Worm (Caenorhabditis elegans) whole organism, late embryonic: ENCODE results near the gene thn-1.

Source experiments
- F13H6.1 ChIP-seq: sonication (generic microtip); optimal IDR thresholded peaks from 2 replicates; lab custom pipeline; 2016; ENCODE audit warnings: missing genetic modification characterization, missing compliant biosample characterization
- K09A11.1 ChIP-seq: sonication (generic microtip); optimal IDR thresholded peaks from 2 replicates; lab custom pipeline; 2017; ENCODE audit warnings: antibody characterized with exemption, mild to moderate bottlenecking, missing genetic modification characterization, missing compliant biosample characterization; ENCODE audit not compliant: insufficient read depth
- ahr-1 ChIP-seq: sonication (generic microtip); optimal IDR thresholded peaks from 2 replicates; lab custom pipeline; 2016; ENCODE audit warnings: missing genetic modification characterization, missing compliant biosample characterization
- ceh-2 ChIP-seq: sonication (generic microtip); optimal IDR thresholded peaks from 2 replicates; lab custom pipeline; 2016; ENCODE audit warnings: missing genotype, missing genetic modification characterization, missing compliant biosample characterization
- ceh-22 ChIP-seq: sonication (generic microtip); optimal IDR thresholded peaks from 2 replicates; lab custom pipeline; 2017; ENCODE audit warnings: missing biosample characterization, missing genetic modification characterization
- ceh-24 ChIP-seq: sonication (generic microtip); optimal IDR thresholded peaks from 2 replicates; lab custom pipeline; 2016; ENCODE audit warnings: mild to moderate bottlenecking, missing genetic modification characterization, missing compliant biosample characterization
- ceh-30 ChIP-seq: fragments of 150-350 bp; optimal IDR thresholded peaks from 2 replicates; lab custom pipeline; 2014; ENCODE audit warnings: missing biosample characterization, missing genetic modification characterization
- ceh-31 ChIP-seq: sonication (generic microtip); optimal IDR thresholded peaks from 2 replicates; lab custom pipeline; 2016; ENCODE audit warnings: missing genetic modification characterization, missing compliant biosample characterization
- ceh-34 ChIP-seq: sonication (generic microtip); optimal IDR thresholded peaks from 2 replicates; lab custom pipeline; 2016; ENCODE audit warnings: mild to moderate bottlenecking, missing genetic modification characterization, missing compliant biosample characterization
- ceh-45 ChIP-seq: fragments of 200-800 bp; sonication (Bioruptor generic); IDR thresholded peaks from 2 replicates; pipeline ENCODE4 v1.3.6; 2022; ENCODE audit warnings: missing genetic modification reagents, missing genetic modification characterization, missing compliant biosample characterization
- che-1 ChIP-seq: sonication (generic microtip); optimal IDR thresholded peaks from 2 replicates; lab custom pipeline; 2016; ENCODE audit warnings: mild to moderate bottlenecking, missing genetic modification characterization, missing compliant biosample characterization
- dmd-4 ChIP-seq: sonication (generic microtip); optimal IDR thresholded peaks from 2 replicates; lab custom pipeline; 2016; ENCODE audit warnings: borderline replicate concordance, missing genetic modification characterization, missing compliant biosample characterization
- ets-4 ChIP-seq: sonication (generic microtip); optimal IDR thresholded peaks from 2 replicates; lab custom pipeline; 2016; ENCODE audit warnings: missing genetic modification characterization, missing compliant biosample characterization
- fax-1 ChIP-seq: sonication (generic microtip); optimal IDR thresholded peaks from 2 replicates; lab custom pipeline; 2016; ENCODE audit warnings: missing genotype, missing genetic modification characterization, missing compliant biosample characterization
- fkh-10 ChIP-seq: fragments of 150-350 bp; optimal IDR thresholded peaks from 2 replicates; lab custom pipeline; 2014; ENCODE audit warnings: missing biosample characterization, missing genetic modification reagents, missing genetic modification characterization
- gmeb-2 ChIP-seq: sonication (generic microtip); optimal IDR thresholded peaks from 2 replicates; lab custom pipeline; 2016; ENCODE audit warnings: missing genetic modification characterization, inconsistent platforms, missing compliant biosample characterization
- hlh-13 ChIP-seq: fragments of 200-800 bp; sonication (Bioruptor generic); optimal IDR thresholded peaks from 2 replicates; lab custom pipeline; 2018; ENCODE audit warnings: mild to moderate bottlenecking, missing genetic modification characterization, missing compliant biosample characterization
- hlh-15 ChIP-seq: sonication (generic microtip); optimal IDR thresholded peaks from 2 replicates; lab custom pipeline; 2016; ENCODE audit warnings: missing genetic modification characterization, missing compliant biosample characterization
- hlh-30 ChIP-seq: sonication (generic microtip); optimal IDR thresholded peaks from 2 replicates; lab custom pipeline; 2017; ENCODE audit warnings: antibody characterized with exemption, missing genetic modification characterization, missing compliant biosample characterization; ENCODE audit not compliant: insufficient read depth
- hlh-6 ChIP-seq: sonication (generic microtip); optimal IDR thresholded peaks from 2 replicates; lab custom pipeline; 2016; ENCODE audit warnings: missing genotype, missing genetic modification characterization, missing compliant biosample characterization
- lim-6 ChIP-seq: sonication (generic microtip); optimal IDR thresholded peaks from 2 replicates; lab custom pipeline; 2016; ENCODE audit warnings: missing genetic modification characterization, missing compliant biosample characterization
- madf-2 ChIP-seq: sonication (generic microtip); optimal IDR thresholded peaks from 2 replicates; lab custom pipeline; 2017; ENCODE audit warnings: missing genetic modification characterization, missing compliant biosample characterization
- mec-3 ChIP-seq: sonication (generic microtip); optimal IDR thresholded peaks from 2 replicates; lab custom pipeline; 2016; ENCODE audit warnings: borderline replicate concordance, missing genetic modification characterization, missing compliant biosample characterization
- nhr-11 ChIP-seq: fragments of 150-350 bp; optimal IDR thresholded peaks from 2 replicates; lab custom pipeline; 2014; ENCODE audit warnings: missing biosample characterization, missing genetic modification characterization
- pag-3 ChIP-seq: sonication (generic microtip); optimal IDR thresholded peaks from 2 replicates; lab custom pipeline; 2016; ENCODE audit warnings: missing compliant biosample characterization, missing genetic modification characterization, borderline replicate concordance
- pax-1 ChIP-seq: fragments of 150-350 bp; optimal IDR thresholded peaks from 2 replicates; lab custom pipeline; 2014; ENCODE audit warnings: missing biosample characterization, missing genetic modification characterization
- pha-2 ChIP-seq: sonication (generic microtip); optimal IDR thresholded peaks from 2 replicates; lab custom pipeline; 2017; ENCODE audit warnings: mild to moderate bottlenecking, missing genetic modification characterization, missing compliant biosample characterization
- pha-4 ChIP-seq: fragments of 150-350 bp; optimal IDR thresholded peaks from 2 replicates; lab custom pipeline; 2018; ENCODE audit warnings: missing biosample characterization, missing genetic modification reagents, missing genetic modification characterization
- pqm-1 ChIP-seq: sonication (generic microtip); optimal IDR thresholded peaks from 2 replicates; lab custom pipeline; 2016; ENCODE audit warnings: missing genetic modification characterization, missing compliant biosample characterization
- pros-1 ChIP-seq: fragments of 150-350 bp; optimal IDR thresholded peaks from 2 replicates; lab custom pipeline; 2014; ENCODE audit warnings: missing biosample characterization, missing genetic modification reagents, missing genetic modification characterization
- ref-2 ChIP-seq: sonication (generic microtip); optimal IDR thresholded peaks from 2 replicates; lab custom pipeline; 2016; ENCODE audit warnings: missing genetic modification characterization, missing compliant biosample characterization
- syd-9 ChIP-seq: sonication (generic microtip); optimal IDR thresholded peaks from 2 replicates; lab custom pipeline; 2016; ENCODE audit warnings: mild to moderate bottlenecking, missing genetic modification characterization, moderate library complexity, missing compliant biosample characterization
- tbx-2 ChIP-seq: sonication (generic microtip); optimal IDR thresholded peaks from 2 replicates; lab custom pipeline; 2016; ENCODE audit warnings: missing genetic modification characterization, missing compliant biosample characterization
- tbx-7 ChIP-seq: sonication (generic microtip); optimal IDR thresholded peaks from 2 replicates; lab custom pipeline; 2016; ENCODE audit warnings: missing genotype, missing genetic modification characterization, missing compliant biosample characterization
- ttx-3 ChIP-seq: sonication (generic microtip); optimal IDR thresholded peaks from 2 replicates; lab custom pipeline; 2016; ENCODE audit warnings: missing genetic modification reagents, missing genetic modification characterization, missing compliant biosample characterization
- unc-3 ChIP-seq, 2 experiments: fragments of 200-800 bp in 1 of 2; sonication (Bioruptor generic) in 1 of 2; sonication (generic microtip) in 1 of 2; conservative IDR thresholded peaks in 1 of 2; optimal IDR thresholded peaks in 1 of 2; 2 replicates each; pipeline versions ENCODE4 v1.3.6 to Lab custom; 2016 to 2022; ENCODE audit warnings: missing compliant biosample characterization in 2 of 2, missing genetic modification characterization in 2 of 2, missing genetic modification reagents in 1 of 2
- unc-42 ChIP-seq: sonication (generic microtip); optimal IDR thresholded peaks from 2 replicates; lab custom pipeline; 2016; ENCODE audit warnings: missing genotype, missing genetic modification characterization, missing compliant biosample characterization
- unc-55 ChIP-seq: sonication (generic microtip); optimal IDR thresholded peaks from 2 replicates; lab custom pipeline; 2017; ENCODE audit warnings: missing biosample characterization, missing genetic modification reagents, missing genetic modification characterization
- zip-5 ChIP-seq: sonication (generic microtip); optimal IDR thresholded peaks from 2 replicates; lab custom pipeline; 2016; ENCODE audit warnings: missing genetic modification characterization, missing compliant biosample characterization

thn-1 gene

ce11 chrIV:12335798-12336197, 44.1 kb upstream of the thn-1 start, which contains the start of gene F19B6.1:
Gene F19B6.1 (minus strand): TSS chrIV:12336075.
- no peak for TF ChIP-seq ets-4 (tag; lab: Kevin White, UChicago)
- TF ChIP-seq ceh-22 (tag; lab: Kevin White, UChicago) = no peak
- TF ChIP-seq pqm-1 = no peak
- no peak for TF ChIP-seq hlh-15
- TF ChIP-seq pag-3 = no peak
- no peak for TF ChIP-seq unc-42 (tag; lab: Kevin White, UChicago)
- TF ChIP-seq unc-55 (GFP tag; lab: Kevin White, UChicago) = no peak
- TF ChIP-seq mec-3 (tag; lab: Kevin White, UChicago) = no peak
- TF ChIP-seq lim-6 = no peak
- TF ChIP-seq hlh-13 = no peak
- TF ChIP-seq fax-1 = no peak
- no peak for TF ChIP-seq pros-1 (tag; lab: Kevin White, UChicago)
- TF ChIP-seq ceh-24 (tag; lab: Kevin White, UChicago) = no peak
- TF ChIP-seq tbx-2 (tag; lab: Kevin White, UChicago) = no peak
- no peak for TF ChIP-seq madf-2

- TF ChIP-seq ceh-24 (tag; lab: Kevin White, UChicago) = no peak
- TF ChIP-seq pax-1 = no peak
- TF ChIP-seq ahr-1 = no peak
- no peak for TF ChIP-seq pha-4
- no peak for TF ChIP-seq hlh-6 (tag; lab: Kevin White, UChicago)
- TF ChIP-seq madf-2 = no peak
- no peak for TF ChIP-seq ceh-45
- no peak for TF ChIP-seq unc-3 (GFP tag; conservative IDR thresholded peaks at IDR 0.05; lab: Robert Waterston, UW)
- no peak for TF ChIP-seq unc-3 (tag; optimal IDR thresholded peaks at IDR 0.05; lab: Kevin White, UChicago)
- TF ChIP-seq hlh-30 (tag; lab: Kevin White, UChicago) = no peak
- no peak for TF ChIP-seq ref-2 (tag; lab: Kevin White, UChicago)
- TF ChIP-seq ceh-30 (tag; lab: Kevin White, UChicago) = no peak
- no peak for TF ChIP-seq pha-2 (tag; lab: Kevin White, UChicago)
- no peak for TF ChIP-seq ceh-31 (tag; lab: Kevin White, UChicago)
- no peak for TF ChIP-seq syd-9 (tag; lab: Kevin White, UChicago)
- no peak for TF ChIP-seq che-1 (tag; lab: Kevin White, UChicago)
Observed at ce11 chrIV:12336893-12337627, 42.8 kb upstream of the thn-1 start, which contains the start of the genes F19B6.10 and wht-5. Gene F19B6.10 (plus strand): TSS chrIV:12337193. Gene wht-5 (plus strand): TSS chrIV:12337577.

- TF ChIP-seq pha-2 (tag; lab: Kevin White, UChicago) (no peak), ceh-2 (tag; lab: Kevin White, UChicago) (no peak), madf-2 (no peak), K09A11.1 (tag; lab: Kevin White, UChicago) (no peak), nhr-11 (tag; lab: Kevin White, UChicago) (no peak), unc-55 (GFP tag; lab: Kevin White, UChicago) (no peak), ceh-31 (tag; lab: Kevin White, UChicago) (no peak), tbx-7 (tag; lab: Kevin White, UChicago) (no peak), fkh-10 (GFP tag; lab: Kevin White, UChicago) (no peak), mec-3 (tag; lab: Kevin White, UChicago) (no peak), che-1 (tag; lab: Kevin White, UChicago) (no peak), dmd-4 (tag; lab: Kevin White, UChicago) (no peak), ttx-3 (tag; lab: Kevin White, UChicago) (no peak), ceh-34 (no peak), hlh-30 (tag; lab: Kevin White, UChicago) (no peak), pax-1 (no peak), zip-5 (tag; lab: Kevin White, UChicago) (no peak), F13H6.1 (no peak), gmeb-2 (tag; lab: Kevin White, UChicago) (no peak)
Observed at ce11 chrIV:12340885-12341284, 39.0 kb upstream of the thn-1 start.
